Worm (Caenorhabditis elegans) whole organism, L4/young adult: ENCODE data around the gene C49C8.3.

Experiments
- W03F9.2 ChIP-seq: fragments of 150-350 bp; optimal IDR thresholded peaks from 2 replicates; lab custom pipeline; 2014; ENCODE audit warnings: missing biosample characterization, missing genetic modification characterization
- dao-5 ChIP-seq: sonication (generic microtip); optimal IDR thresholded peaks from 2 replicates; lab custom pipeline; 2016; ENCODE audit warnings: missing genotype, missing genetic modification characterization, moderate library complexity, missing compliant biosample characterization
- him-1 ChIP-seq: sonication (generic microtip); optimal IDR thresholded peaks from 2 replicates; lab custom pipeline; 2016; ENCODE audit warnings: missing genotype, missing genetic modification reagents, missing genetic modification characterization, missing compliant biosample characterization

C49C8.3 gene

DNA sequence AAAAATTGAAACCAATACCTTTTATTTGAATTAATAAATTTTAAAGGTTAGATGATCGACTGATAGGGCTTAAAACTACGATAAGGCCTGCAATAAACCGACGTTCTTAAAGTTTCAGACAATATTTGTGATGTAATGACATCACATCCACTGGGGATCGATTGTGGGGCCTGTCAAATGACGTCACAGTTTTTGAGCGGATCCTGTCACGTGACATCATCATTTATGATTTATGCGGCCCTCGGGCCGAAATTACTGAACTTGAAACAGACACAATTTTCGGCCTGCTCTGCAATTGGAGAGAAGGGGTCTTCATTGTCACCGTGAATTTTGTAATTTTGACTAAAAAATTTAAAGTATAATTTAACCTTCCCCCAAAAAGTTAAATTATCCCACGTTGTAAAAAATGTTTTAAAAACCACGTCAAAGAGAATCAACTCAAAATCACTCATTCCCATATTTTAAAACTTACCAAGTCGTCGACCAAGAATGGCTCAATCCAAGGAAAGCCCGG lies 9.6 kb downstream of the C49C8.3 start, which contains the start of gene C49C8.1:
Gene C49C8.1 (plus strand): TSS at position 464 of the 514 bp plus-strand sequence.
- TF ChIP-seq him-1 (tag; lab: Kevin White, UChicago) (no peak), W03F9.2 (tag; lab: Kevin White, UChicago) (no peak), dao-5 (tag; lab: Kevin White, UChicago) (no peak)

DNA sequence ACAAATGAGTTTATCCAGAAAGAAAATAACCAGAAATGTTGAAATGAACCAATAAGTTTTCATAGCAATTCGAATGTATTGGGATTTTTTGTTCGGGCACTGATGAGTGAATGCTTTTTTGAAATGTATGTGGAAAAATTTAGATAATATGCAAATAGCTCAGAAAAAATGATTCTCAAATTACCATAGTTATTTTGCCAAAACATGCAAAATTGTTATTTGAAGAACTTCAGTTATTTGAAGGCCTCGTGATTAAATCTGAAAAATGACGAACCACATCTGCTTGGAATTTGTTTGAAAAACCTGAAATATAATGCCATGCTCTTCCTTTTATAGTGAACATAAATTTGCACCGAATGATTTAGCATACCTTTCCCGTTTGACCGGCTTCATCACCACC lies 13.6 kb downstream of the C49C8.3 start, which contains the start of gene C49C8.6:
Gene C49C8.6 (minus strand): TSS at position 101 of the 400 bp plus-strand sequence.
- TF ChIP-seq dao-5 (tag; lab: Kevin White, UChicago), result no peak
- no peak for TF ChIP-seq W03F9.2 (tag; lab: Kevin White, UChicago)
- TF ChIP-seq him-1 (tag; lab: Kevin White, UChicago), result no peak

DNA sequence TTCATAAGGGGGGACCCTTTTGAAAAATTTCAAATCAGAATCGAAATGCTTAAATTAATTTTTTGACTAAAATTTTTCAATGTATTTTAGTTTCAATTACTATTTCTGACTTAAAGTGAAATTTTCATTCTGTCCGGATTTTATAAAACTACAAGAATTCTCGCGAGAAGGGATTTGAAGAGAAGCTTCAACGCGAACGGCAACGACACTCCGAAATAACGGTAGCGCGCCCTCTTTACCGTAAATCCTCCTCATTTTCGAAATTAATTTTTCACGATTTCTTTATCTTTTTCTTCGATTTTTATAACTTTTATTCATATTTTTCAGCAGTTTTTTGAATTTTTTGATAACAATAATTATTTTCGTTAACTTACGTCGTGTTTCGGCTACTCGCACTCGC lies 21.2 kb downstream of the C49C8.3 start:
- no peak for TF ChIP-seq dao-5 (tag; lab: Kevin White, UChicago)
- TF ChIP-seq W03F9.2 (tag; lab: Kevin White, UChicago), result no peak
- TF ChIP-seq him-1 (tag; lab: Kevin White, UChicago), result no peak

DNA sequence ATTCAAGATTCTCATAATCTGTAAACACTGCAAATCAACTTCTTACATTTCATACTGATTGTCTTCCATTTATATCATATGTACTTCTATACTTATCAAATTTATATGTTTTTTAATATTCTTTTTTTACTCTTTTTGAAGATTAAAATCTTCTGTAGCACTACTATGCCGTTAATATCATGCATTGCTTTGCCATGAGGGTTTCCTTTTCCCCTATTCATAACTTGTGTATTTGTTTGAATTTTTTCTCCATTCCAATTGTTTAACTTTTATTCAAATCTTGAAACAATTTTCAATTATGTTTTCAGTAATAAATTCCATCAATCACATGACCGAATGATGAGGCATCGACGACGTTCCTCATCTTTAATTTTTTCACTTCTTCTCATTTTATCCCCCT lies 24.1 kb downstream of the C49C8.3 start, which contains the start of gene cdh-5:
Gene cdh-5 (plus strand): TSS at position 301 of the 400 bp plus-strand sequence.
- TF ChIP-seq dao-5 (tag; lab: Kevin White, UChicago) (no peak), him-1 (tag; lab: Kevin White, UChicago) (no peak), W03F9.2 (tag; lab: Kevin White, UChicago) (no peak)

DNA sequence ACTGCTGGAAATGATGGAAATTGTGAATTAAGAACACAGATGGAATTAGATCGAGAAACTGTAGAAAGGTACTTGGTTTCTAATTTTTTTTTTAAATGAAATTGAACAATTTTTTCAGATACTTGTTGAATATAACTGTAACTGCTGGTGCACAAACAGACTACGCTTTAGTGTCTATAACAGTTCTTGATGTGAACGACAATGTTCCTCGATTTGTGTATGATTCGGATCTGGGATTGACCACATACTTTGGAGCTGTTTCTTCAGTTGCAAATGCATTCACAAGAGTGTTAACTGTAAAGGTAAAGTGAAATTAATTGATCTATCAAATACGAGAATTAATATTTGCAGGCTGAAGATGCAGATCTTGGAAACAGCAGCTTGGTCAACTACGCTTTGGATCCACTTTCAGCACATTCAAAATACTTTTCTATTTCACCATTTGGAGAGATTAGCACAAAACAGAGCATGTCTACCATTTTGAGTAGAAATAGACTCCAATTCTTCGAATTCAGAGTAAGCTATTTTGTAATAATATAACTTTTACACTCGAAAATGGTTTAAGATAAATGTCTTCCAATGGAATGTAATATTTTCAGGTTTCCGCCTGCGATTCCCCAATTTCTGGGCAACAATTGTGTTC lies 29.3 kb downstream of the C49C8.3 start:
- TF ChIP-seq him-1 (tag; lab: Kevin White, UChicago), result no peak
- no peak for TF ChIP-seq dao-5 (tag; lab: Kevin White, UChicago)
- TF ChIP-seq W03F9.2 (tag; lab: Kevin White, UChicago), result no peak

DNA sequence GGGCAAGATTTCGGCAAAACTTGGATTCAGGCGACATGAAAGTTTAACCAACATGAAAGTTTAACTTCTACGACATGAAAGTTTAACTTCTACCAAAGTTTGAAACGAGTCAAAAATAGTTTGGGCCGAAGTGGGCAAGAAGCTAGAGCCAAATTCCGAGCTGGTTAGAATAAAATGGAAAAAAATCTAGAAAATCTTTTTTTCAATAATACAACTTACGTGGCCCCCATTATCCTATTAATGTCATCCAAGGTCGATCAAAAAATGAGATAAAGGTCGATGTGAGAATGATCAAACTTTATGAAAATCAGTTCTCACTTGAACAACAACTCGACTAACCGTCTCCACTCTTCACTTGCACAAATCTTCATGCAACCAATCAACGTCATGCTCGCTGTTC lies 32.8 kb downstream of the C49C8.3 start, which contains the start of gene F08B4.8:
Gene F08B4.8 (plus strand): TSS at position 301 of the 400 bp plus-strand sequence.
- no peak for TF ChIP-seq dao-5 (tag; lab: Kevin White, UChicago)

DNA sequence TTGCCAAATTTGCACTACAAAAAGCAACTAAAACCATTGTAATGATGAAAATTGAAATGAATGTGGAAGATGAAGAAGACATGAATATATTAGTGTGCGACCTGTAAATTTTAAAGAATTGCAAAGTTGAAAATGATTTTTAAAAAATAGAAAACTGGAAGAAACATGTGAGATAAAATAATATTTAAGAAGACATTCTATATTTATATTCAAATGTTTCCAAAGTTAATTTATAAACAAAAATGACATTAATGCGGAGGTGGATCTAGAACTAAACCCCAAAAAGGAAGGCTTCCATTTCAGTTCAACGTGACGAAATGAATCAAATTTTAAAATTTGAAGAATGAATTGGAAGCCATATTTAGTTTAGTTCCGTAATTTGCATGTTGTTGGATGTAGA lies 34.7 kb downstream of the C49C8.3 start, which contains the start of gene nlp-60:
Gene nlp-60 (minus strand): TSS at position 101 of the 400 bp plus-strand sequence.
- TF ChIP-seq dao-5 (tag; lab: Kevin White, UChicago) (no peak), him-1 (tag; lab: Kevin White, UChicago) (no peak), W03F9.2 (tag; lab: Kevin White, UChicago) (no peak)

DNA sequence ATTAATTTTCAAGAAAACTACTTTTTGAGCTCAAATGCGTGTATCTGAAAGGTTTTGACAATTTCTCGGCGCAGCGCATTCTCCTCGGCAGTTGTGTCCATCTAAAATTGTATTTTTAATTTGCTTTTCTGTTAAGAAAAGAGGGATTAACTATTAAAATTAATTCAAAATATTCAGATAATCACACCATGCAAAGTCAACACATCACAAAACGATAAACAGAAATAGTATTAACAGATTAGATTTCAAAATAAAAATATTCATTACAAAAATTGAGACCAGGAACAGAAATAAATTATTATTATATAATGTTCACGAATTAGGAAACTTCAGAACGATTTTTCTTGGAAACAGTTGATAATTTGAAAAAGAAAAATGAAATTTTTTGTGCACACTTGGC lies 42.0 kb downstream of the C49C8.3 start, which contains the start of gene pole-2:
Gene pole-2 (minus strand): TSS at position 101 of the 400 bp plus-strand sequence.
- no peak for TF ChIP-seq dao-5 (tag; lab: Kevin White, UChicago)
- no peak for TF ChIP-seq W03F9.2 (tag; lab: Kevin White, UChicago)
- TF ChIP-seq him-1 (tag; lab: Kevin White, UChicago), result no peak

DNA sequence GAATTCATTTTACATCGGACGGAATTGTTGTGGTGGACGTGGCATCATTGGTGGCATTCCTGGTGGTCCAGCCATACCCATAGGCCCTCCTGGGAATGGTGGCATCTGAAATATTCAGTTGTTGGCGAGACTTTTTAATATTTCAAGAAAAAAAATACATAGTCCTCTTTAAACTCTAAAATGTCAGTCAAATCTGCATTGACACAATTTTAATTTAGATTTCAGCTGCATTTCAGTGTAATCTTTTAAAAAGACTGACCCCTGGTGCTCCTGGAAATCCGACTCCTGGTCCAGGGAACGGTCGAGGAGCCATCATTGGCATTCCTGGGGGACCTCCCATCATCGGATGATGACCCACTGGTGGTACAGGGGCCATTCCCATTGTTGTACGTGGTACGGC lies 42.4 kb downstream of the C49C8.3 start:
- TF ChIP-seq W03F9.2 (tag; lab: Kevin White, UChicago) (no peak), him-1 (tag; lab: Kevin White, UChicago) (no peak), dao-5 (tag; lab: Kevin White, UChicago) (no peak)

DNA sequence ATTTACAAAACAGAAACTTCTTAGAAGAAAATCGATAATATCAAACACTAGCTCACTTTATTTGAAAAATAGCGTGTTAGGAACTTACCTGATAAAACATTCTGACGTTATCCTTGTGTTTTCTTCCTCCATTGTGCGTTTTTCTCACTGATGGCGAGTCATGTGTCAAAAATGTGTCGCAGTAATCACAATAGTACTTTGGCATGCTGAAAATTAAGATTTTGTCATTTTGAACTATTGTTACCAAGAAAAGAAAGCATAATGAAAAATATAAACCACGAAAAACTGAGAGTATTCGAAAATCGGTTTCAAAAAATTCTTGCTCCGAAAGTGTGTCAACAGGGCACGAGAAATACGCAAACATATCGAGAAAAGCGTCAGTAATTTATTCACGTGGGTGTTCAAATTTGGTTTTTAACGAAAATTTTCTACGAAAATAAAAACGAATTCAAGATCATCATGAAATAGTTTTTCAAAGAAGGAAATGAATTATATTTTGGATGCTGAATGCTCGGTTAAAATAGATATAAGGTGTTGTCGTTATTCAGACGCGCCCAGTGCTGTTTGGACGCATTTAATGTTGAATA lies 43.2 kb downstream of the C49C8.3 start, which contains the start of gene snrp-3:
Gene snrp-3 (minus strand): TSS at position 206 of the 587 bp plus-strand sequence.
- TF ChIP-seq dao-5 (tag; lab: Kevin White, UChicago) (no peak), him-1 (tag; lab: Kevin White, UChicago) (no peak), W03F9.2 (tag; lab: Kevin White, UChicago) (peak; percentile 85)

DNA sequence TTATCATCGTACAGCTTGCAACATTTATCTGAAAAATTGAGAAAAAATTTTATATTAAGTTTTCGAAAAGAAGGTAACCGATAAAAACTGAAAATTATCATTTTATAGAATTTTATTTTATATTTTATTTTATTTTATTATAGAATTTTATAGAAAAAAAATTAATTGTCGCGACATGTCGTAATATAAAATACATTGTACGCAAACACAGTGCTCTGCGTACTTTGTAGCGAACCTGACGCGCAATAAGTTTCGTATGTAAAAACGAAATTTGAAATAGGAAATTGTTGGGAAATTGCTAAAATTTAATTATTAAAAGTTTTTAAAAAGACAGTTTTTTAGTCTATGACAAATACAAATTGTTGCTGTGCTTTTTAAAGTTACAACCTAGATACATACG lies 47.0 kb downstream of the C49C8.3 start, which contains the start of the genes hst-1 and ints-6:
Gene hst-1 (minus strand): TSS at position 28 of the 400 bp plus-strand sequence.
Gene ints-6 (plus strand): TSS at position 260 of the 400 bp plus-strand sequence.
- TF ChIP-seq dao-5 (tag; lab: Kevin White, UChicago) (no peak), W03F9.2 (tag; lab: Kevin White, UChicago) (peak; percentile 65), him-1 (tag; lab: Kevin White, UChicago) (no peak)
